Worm (Caenorhabditis elegans) whole organism, L4 larva: ENCODE results near the gene bus-8B.

Experiments
- F37D6.2 ChIP-seq: sonication (generic microtip); optimal IDR thresholded peaks from 2 replicates; lab custom pipeline; 2016; ENCODE audit warnings: mild to moderate bottlenecking, missing genetic modification characterization, missing compliant biosample characterization
- ZK546.5 ChIP-seq, 2 experiments: sonication (generic microtip); optimal IDR thresholded peaks; 2 replicates each; lab custom pipeline; 2017; ENCODE audit warnings: missing biosample characterization in 2 of 2, missing genetic modification characterization in 2 of 2
- aha-1 ChIP-seq: fragments of 150-350 bp; peaks from one replicate; lab custom pipeline; 2014; ENCODE audit warnings: missing biosample characterization, missing genetic modification characterization
- aly-2 ChIP-seq: sonication (generic microtip); optimal IDR thresholded peaks from 2 replicates; lab custom pipeline; 2018; ENCODE audit warnings: missing biosample characterization, missing genetic modification characterization
- ama-1 ChIP-seq: fragments of 150-350 bp; optimal IDR thresholded peaks from 2 replicates; lab custom pipeline; 2014; ENCODE audit warnings: inconsistent platforms, mixed read lengths
- arid-1 ChIP-seq: fragments of 200-800 bp; sonication (Bioruptor generic); conservative IDR thresholded peaks from 2 replicates; pipeline ENCODE4 v1.3.6; 2022; ENCODE audit warnings: missing genetic modification reagents, missing genetic modification characterization, missing compliant biosample characterization
- ceh-20 ChIP-seq: fragments of 200-800 bp; sonication (Bioruptor generic); IDR thresholded peaks from 2 replicates; pipeline ENCODE4 v1.3.6; 2022; ENCODE audit warnings: missing genetic modification reagents, missing genetic modification characterization, missing compliant biosample characterization
- ceh-28 ChIP-seq: fragments of 150-350 bp; optimal IDR thresholded peaks from 2 replicates; lab custom pipeline; 2014; ENCODE audit warnings: missing biosample characterization, missing genetic modification reagents, missing genetic modification characterization
- daf-16 ChIP-seq, 3 experiments: sonication (generic microtip); optimal IDR thresholded peaks; 2 replicates each; lab custom pipeline; 2016 to 2017; ENCODE audit warnings: missing genetic modification characterization in 3 of 3, missing genetic modification reagents in 3 of 3, mild to moderate bottlenecking in 2 of 3, missing compliant biosample characterization in 2 of 3, missing biosample characterization in 1 of 3, moderate library complexity in 1 of 3
- daf-19 ChIP-seq: fragments of 200-800 bp; sonication (Bioruptor generic); conservative IDR thresholded peaks from 2 replicates; pipeline ENCODE4 v1.3.6; 2022; ENCODE audit warnings: missing genetic modification characterization, missing compliant biosample characterization
- dmd-6 ChIP-seq: fragments of 200-800 bp; sonication (Bioruptor generic); IDR thresholded peaks from 2 replicates; pipeline ENCODE4 v1.3.6; 2022; ENCODE audit warnings: missing genetic modification reagents, missing genetic modification characterization, missing compliant biosample characterization
- duxl-1 ChIP-seq: sonication (generic microtip); optimal IDR thresholded peaks from 2 replicates; lab custom pipeline; 2016; ENCODE audit warnings: mild to moderate bottlenecking, missing genetic modification characterization, moderate library complexity, missing compliant biosample characterization; ENCODE audit not compliant: poor library complexity
- dve-1 ChIP-seq: sonication (generic microtip); optimal IDR thresholded peaks from 2 replicates; lab custom pipeline; 2017; ENCODE audit warnings: antibody characterized with exemption, mild to moderate bottlenecking, missing genetic modification characterization, missing compliant biosample characterization; ENCODE audit not compliant: insufficient read depth
- hlh-11 ChIP-seq: fragments of 200-800 bp; sonication (Bioruptor generic); optimal IDR thresholded peaks from 2 replicates; lab custom pipeline; 2018; ENCODE audit warnings: mild to moderate bottlenecking, missing genetic modification characterization, missing compliant biosample characterization
- hlh-30 ChIP-seq: sonication (generic microtip); optimal IDR thresholded peaks from 2 replicates; lab custom pipeline; 2017; ENCODE audit warnings: antibody characterized with exemption, mild to moderate bottlenecking, missing genetic modification characterization, missing compliant biosample characterization; ENCODE audit not compliant: insufficient read depth
- hmg-1.1 ChIP-seq: fragments of 200-800 bp; sonication (Bioruptor generic); IDR thresholded peaks from 2 replicates; pipeline ENCODE4 v1.3.6; 2022; ENCODE audit warnings: missing genetic modification reagents, missing genetic modification characterization, missing compliant biosample characterization
- lim-7 ChIP-seq: fragments of 200-800 bp; sonication (Bioruptor generic); IDR thresholded peaks from 2 replicates; pipeline ENCODE4 v1.3.6; 2022; ENCODE audit warnings: missing genetic modification characterization, missing compliant biosample characterization
- lin-29 ChIP-seq: fragments of 200-800 bp; sonication (Bioruptor generic); IDR thresholded peaks from 2 replicates; pipeline ENCODE4 v1.3.6; 2022; ENCODE audit warnings: missing genetic modification reagents, missing genetic modification characterization, missing compliant biosample characterization
- lsy-2 ChIP-seq, 2 experiments: fragments of 150-350 bp in 1 of 2; sonication (generic microtip) in 1 of 2; optimal IDR thresholded peaks; 2 replicates each; lab custom pipeline; 2014 to 2017; ENCODE audit warnings: missing biosample characterization in 2 of 2, missing genetic modification characterization in 2 of 2
- madf-5 ChIP-seq, 2 experiments: fragments of 200-800 bp; sonication (Bioruptor generic); IDR thresholded peaks; 2 replicates each; pipeline ENCODE4 v1.3.6; 2022; ENCODE audit warnings: missing compliant biosample characterization in 2 of 2, missing genetic modification characterization in 2 of 2
- madf-9 ChIP-seq: fragments of 200-800 bp; sonication (Bioruptor generic); conservative IDR thresholded peaks from 2 replicates; pipeline ENCODE4 v1.3.6; 2022; ENCODE audit warnings: missing genetic modification reagents, missing genetic modification characterization, missing compliant biosample characterization
- mdl-1 ChIP-seq, 2 experiments: fragments of 150-350 bp in 1 of 2; sonication (generic microtip) in 1 of 2; optimal IDR thresholded peaks; 2 replicates each; lab custom pipeline; 2014 to 2017; ENCODE audit warnings: missing biosample characterization in 2 of 2, missing genetic modification characterization in 2 of 2
- mep-1 ChIP-seq: fragments of 150-350 bp; sonication (generic microtip); optimal IDR thresholded peaks from 3 replicates; lab custom pipeline; 2014; ENCODE audit warnings: missing biosample characterization, missing genetic modification characterization
- mes-2 ChIP-seq: sonication (generic microtip); optimal IDR thresholded peaks from 2 replicates; lab custom pipeline; 2016; ENCODE audit warnings: missing genotype, mild to moderate bottlenecking, missing genetic modification characterization, missing compliant biosample characterization; ENCODE audit not compliant: poor library complexity, severe bottlenecking
- mxl-3 ChIP-seq: fragments of 200-800 bp; sonication (Bioruptor generic); optimal IDR thresholded peaks from 2 replicates; lab custom pipeline; 2018; ENCODE audit warnings: mild to moderate bottlenecking, missing genetic modification characterization, missing compliant biosample characterization
- nhr-25 ChIP-seq: sonication (generic microtip); optimal IDR thresholded peaks from 2 replicates; lab custom pipeline; 2017; ENCODE audit warnings: missing genetic modification characterization, mild to moderate bottlenecking, missing compliant biosample characterization, antibody characterized with exemption, moderate library complexity, borderline replicate concordance; ENCODE audit not compliant: insufficient read depth
- nhr-28 ChIP-seq: fragments of 150-350 bp; optimal IDR thresholded peaks from 2 replicates; lab custom pipeline; 2014; ENCODE audit warnings: missing biosample characterization, missing genetic modification characterization
- nhr-77 ChIP-seq: fragments of 150-350 bp; optimal IDR thresholded peaks from 2 replicates; lab custom pipeline; 2014; ENCODE audit warnings: missing biosample characterization, missing genetic modification characterization
- pha-4 ChIP-seq, 2 experiments: fragments of 150-350 bp in 1 of 2; fragments of 200-800 bp in 1 of 2; sonication (Bioruptor generic) in 1 of 2; IDR thresholded peaks in 1 of 2; optimal IDR thresholded peaks in 1 of 2; 2 replicates each; pipeline versions ENCODE4 v1.3.6 to Lab custom; 2014 to 2022; ENCODE audit warnings: missing genetic modification characterization in 2 of 2, missing genetic modification reagents in 2 of 2, missing biosample characterization in 1 of 2, missing compliant biosample characterization in 1 of 2
- php-3 ChIP-seq: fragments of 200-800 bp; sonication (Bioruptor generic); IDR thresholded peaks from 2 replicates; pipeline ENCODE4 v1.3.6; 2022; ENCODE audit warnings: missing genetic modification reagents, missing genetic modification characterization, missing compliant biosample characterization
- pqm-1 ChIP-seq: sonication (generic microtip); optimal IDR thresholded peaks from 2 replicates; lab custom pipeline; 2017; ENCODE audit warnings: missing biosample characterization, missing genetic modification characterization
- saeg-2 ChIP-seq: fragments of 200-800 bp; sonication (Bioruptor generic); IDR thresholded peaks from 2 replicates; pipeline ENCODE4 v1.3.6; 2022; ENCODE audit warnings: missing genetic modification reagents, missing genetic modification characterization, missing compliant biosample characterization
- set-16 ChIP-seq: fragments of 200-800 bp; sonication (Bioruptor generic); IDR thresholded peaks from 2 replicates; pipeline ENCODE4 v1.3.6; 2022; ENCODE audit warnings: missing genetic modification reagents, missing genetic modification characterization, missing compliant biosample characterization
- snpc-1.2 ChIP-seq: fragments of 200-800 bp; sonication (Bioruptor generic); IDR thresholded peaks from 2 replicates; pipeline ENCODE4 v1.3.6; 2022; ENCODE audit warnings: missing genetic modification reagents, missing genetic modification characterization, missing compliant biosample characterization
- spr-1 ChIP-seq: sonication (generic microtip); optimal IDR thresholded peaks from 2 replicates; lab custom pipeline; 2016; ENCODE audit warnings: mild to moderate bottlenecking, missing genetic modification characterization, missing compliant biosample characterization
- tra-1 ChIP-seq: fragments of 200-800 bp; sonication (Bioruptor generic); IDR thresholded peaks from 2 replicates; pipeline ENCODE4 v1.3.6; 2022; ENCODE audit warnings: missing genetic modification reagents, missing genetic modification characterization, missing compliant biosample characterization
- unc-130 ChIP-seq: sonication (generic microtip); optimal IDR thresholded peaks from 2 replicates; lab custom pipeline; 2016; ENCODE audit warnings: missing genetic modification reagents, missing genetic modification characterization, missing compliant biosample characterization
- unc-39 ChIP-seq: sonication (generic microtip); optimal IDR thresholded peaks from 2 replicates; lab custom pipeline; 2017; ENCODE audit warnings: missing biosample characterization, missing genetic modification characterization
- unc-62 ChIP-seq, 3 experiments: fragments of 150-350 bp in 1 of 3; sonication (generic microtip); optimal IDR thresholded peaks in 2 of 3; peaks in 1 of 3; 1 replicate in 1 of 3; 2 replicates in 2 of 3; lab custom pipeline; 2014 to 2017; ENCODE audit warnings: missing biosample characterization in 3 of 3, missing genetic modification characterization in 3 of 3, missing genetic modification reagents in 3 of 3, missing genotype in 1 of 3
- zag-1 ChIP-seq: fragments of 150-350 bp; optimal IDR thresholded peaks from 2 replicates; lab custom pipeline; 2014; ENCODE audit warnings: missing biosample characterization, missing genetic modification characterization
- zip-11 ChIP-seq: fragments of 200-800 bp; sonication (Bioruptor generic); IDR thresholded peaks from 2 replicates; pipeline ENCODE4 v1.3.6; 2022; ENCODE audit warnings: missing genetic modification characterization, missing compliant biosample characterization
- ztf-7 ChIP-seq: fragments of 150-350 bp; optimal IDR thresholded peaks from 2 replicates; lab custom pipeline; 2014; ENCODE audit warnings: missing biosample characterization, missing genetic modification characterization

The bus-8B gene

ce11 chrX:5522769-5523601 is 29.9 kb downstream of the bus-8B start, which contains the start of gene mboa-3:
mboa-3 (minus strand) TSS chrX:5522819.
- TF ChIP-seq daf-16 (GFP tag; optimal IDR thresholded peaks at IDR 0.05; lab: Kevin White, UChicago), result peak in 1 of 2 experiments; percentile 12
- peak; percentile 68 for TF ChIP-seq daf-16 (tag; optimal IDR thresholded peaks at IDR 0.05; lab: Kevin White, UChicago)
- peak; percentile 17 for TF ChIP-seq mes-2 (tag; lab: Kevin White, UChicago)
- TF ChIP-seq pha-4 (GFP tag; IDR thresholded peaks at IDR 0.05; lab: Robert Waterston, UW), result peak; percentile 14; the same call in 1 of the 2 replicates
- TF ChIP-seq pha-4 (tag; optimal IDR thresholded peaks at IDR 0.05; lab: Kevin White, UChicago), result peak; percentile 52
- TF ChIP-seq hlh-30 (tag; lab: Kevin White, UChicago), result peak; percentile 57
- peak in 1 of 2 experiments; percentile 87 for TF ChIP-seq unc-62 (GFP tag; optimal IDR thresholded peaks at IDR 0.05 in 1 of 2; lab: Kevin White, UChicago)
- no peak for TF ChIP-seq unc-62 (tag; optimal IDR thresholded peaks at IDR 0.05; lab: Kevin White, UChicago)
- peak; percentile 64 for TF ChIP-seq mxl-3 (GFP tag; lab: Kevin White, UChicago)
- TF ChIP-seq hmg-1.1 (GFP tag; lab: Robert Waterston, UW), result 0 out of 2 replicates have a peak, but pooled peaks have one; percentile 10
- no peak for TF ChIP-seq daf-19 (GFP tag; lab: Robert Waterston, UW)
- TF ChIP-seq lim-7 (GFP tag; lab: Robert Waterston, UW), result 0 out of 2 replicates have a peak, but pooled peaks have one; percentile 5
- TF ChIP-seq dmd-6 (GFP tag; lab: Robert Waterston, UW), result peak; percentile 76
- TF ChIP-seq nhr-77 (tag; lab: Kevin White, UChicago), result no peak
- peak in 1 of 2 experiments; percentile 84 for TF ChIP-seq mdl-1 (tag; optimal IDR thresholded peaks at IDR 0.05; lab: Kevin White, UChicago)
- no peak for TF ChIP-seq spr-1 (tag; lab: Kevin White, UChicago)
- 0 out of 2 replicates have a peak, but pooled peaks have one; percentile 28 for TF ChIP-seq madf-9 (GFP tag; lab: Robert Waterston, UW)
- peak; percentile 17 for TF ChIP-seq pqm-1 (tag; lab: Kevin White, UChicago)
- no peak for TF ChIP-seq ama-1 (lab: Kevin White, UChicago)
- TF ChIP-seq F37D6.2 (tag; lab: Kevin White, UChicago), result no peak
- TF ChIP-seq dve-1 (tag; lab: Kevin White, UChicago), result peak; percentile 22
- TF ChIP-seq hlh-11, result peak; percentile 70
- peak; percentile 8 for TF ChIP-seq mep-1
- peak; percentile 97 for TF ChIP-seq aha-1 (tag; lab: Kevin White, UChicago)
- no peak for TF ChIP-seq saeg-2
- TF ChIP-seq ceh-20, result 0 out of 2 replicates have a peak, but pooled peaks have one; percentile 15
- TF ChIP-seq nhr-28, result peak; percentile 51
- 0 out of 2 replicates have a peak, but pooled peaks have one; percentile 22 for TF ChIP-seq tra-1 (GFP tag; lab: Robert Waterston, UW)

- TF ChIP-seq spr-1 (tag; lab: Kevin White, UChicago) (no peak), unc-130 (no peak), madf-5 (GFP tag; IDR thresholded peaks at IDR 0.05; lab: Robert Waterston, UW) (no peak), dmd-6 (GFP tag; lab: Robert Waterston, UW) (peak; percentile 68), php-3 (GFP tag; lab: Robert Waterston, UW) (peak; percentile 48; the same call in 1 of the 2 replicates), ZK546.5 (tag; optimal IDR thresholded peaks at IDR 0.05; lab: Kevin White, UChicago) (no peak), tra-1 (GFP tag; lab: Robert Waterston, UW) (0 out of 2 replicates have a peak, but pooled peaks have one; percentile 41), pqm-1 (tag; lab: Kevin White, UChicago) (peak; percentile 49), nhr-25 (tag; lab: Kevin White, UChicago) (peak; percentile 46), ztf-7 (tag; lab: Kevin White, UChicago) (no peak), daf-19 (GFP tag; lab: Robert Waterston, UW) (no peak), arid-1 (no peak), lsy-2 (tag; optimal IDR thresholded peaks at IDR 0.05; lab: Kevin White, UChicago) (no peak), aly-2 (no peak), mes-2 (tag; lab: Kevin White, UChicago) (peak; percentile 12), zag-1 (tag; lab: Kevin White, UChicago) (no peak), unc-39 (no peak), nhr-28 (peak; percentile 50), mxl-3 (GFP tag; lab: Kevin White, UChicago) (peak; percentile 75), duxl-1 (tag; lab: Kevin White, UChicago) (no peak), ceh-28 (no peak), set-16 (GFP tag; lab: Robert Waterston, UW) (no peak), mdl-1 (tag; optimal IDR thresholded peaks at IDR 0.05; lab: Kevin White, UChicago) (peak in 1 of 2 experiments; percentile 63), snpc-1.2 (no peak), unc-62 (GFP tag; optimal IDR thresholded peaks at IDR 0.05 in 1 of 2; lab: Kevin White, UChicago) (no peak), unc-62 (tag; optimal IDR thresholded peaks at IDR 0.05; lab: Kevin White, UChicago) (no peak), hlh-11 (peak; percentile 79), lin-29 (GFP tag; lab: Robert Waterston, UW) (no peak), zip-11 (no peak)
These were observed 31.1 kb downstream of the bus-8B start for ce11 chrX:5524260-5524659.
